Worm (Caenorhabditis elegans) whole organism, early embryonic: ENCODE measurements around the gene W04E12.9.

Source experiments
- ama-1 ChIP-seq: fragments of 150-350 bp; optimal IDR thresholded peaks from 2 replicates; lab custom pipeline; 2014
- hmbx-1 ChIP-seq: sonication (generic microtip); optimal IDR thresholded peaks from 2 replicates; lab custom pipeline; 2016; ENCODE audit warnings: mild to moderate bottlenecking, missing genetic modification characterization, missing compliant biosample characterization

ce11 chrV:19730280-19730679 is 26.1 kb upstream of the W04E12.9 start, which contains the start of gene Y116F11A.1:
- no peak for TF ChIP-seq ama-1
- no peak for TF ChIP-seq hmbx-1 (tag; lab: Kevin White, UChicago)
